Worm (Caenorhabditis elegans): ENCODE data around the gene ocr-1.

The ocr-1 gene

ce11 chrV:10805934-10806333 is 41.8 kb downstream of the ocr-1 start, which contains the start of gene prp-38:
prp-38 (minus strand) TSS chrV:10806034.
- TF ChIP-seq unc-62 (GFP tag; optimal IDR thresholded peaks at IDR 0.05) = no peak

ce11 chrV:10807862-10808327 is 43.7 kb downstream of the ocr-1 start, which contains the start of gene plrg-1:
plrg-1 (minus strand) TSS chrV:10807912.
- TF ChIP-seq unc-62 (GFP tag; optimal IDR thresholded peaks at IDR 0.05) = no peak

DNA sequence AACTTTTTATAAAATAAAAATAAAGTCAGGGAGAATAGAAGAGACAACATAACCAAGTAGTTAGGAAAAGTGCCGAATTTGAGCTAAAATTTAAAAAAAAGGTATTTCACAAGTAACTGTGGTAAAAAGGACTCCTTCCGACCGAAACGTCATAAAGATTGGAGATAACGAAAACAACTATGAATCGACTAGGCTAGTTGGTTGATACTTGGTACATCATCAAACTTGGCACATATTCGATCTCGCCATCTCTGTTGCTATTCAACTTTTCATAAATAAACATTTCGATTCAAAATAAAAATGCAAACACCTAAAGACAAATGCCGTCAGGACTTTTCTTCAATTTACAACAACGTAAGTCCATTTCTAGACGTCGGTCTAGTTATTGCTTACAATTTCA is 47.6 kb downstream of the ocr-1 start, which contains the start of gene C29A12.22:
Gene C29A12.22, plus strand, starts transcription at position 301 of the 400 bp plus-strand sequence.
- TF ChIP-seq unc-62 (GFP tag; optimal IDR thresholded peaks at IDR 0.05) = no peak

DNA sequence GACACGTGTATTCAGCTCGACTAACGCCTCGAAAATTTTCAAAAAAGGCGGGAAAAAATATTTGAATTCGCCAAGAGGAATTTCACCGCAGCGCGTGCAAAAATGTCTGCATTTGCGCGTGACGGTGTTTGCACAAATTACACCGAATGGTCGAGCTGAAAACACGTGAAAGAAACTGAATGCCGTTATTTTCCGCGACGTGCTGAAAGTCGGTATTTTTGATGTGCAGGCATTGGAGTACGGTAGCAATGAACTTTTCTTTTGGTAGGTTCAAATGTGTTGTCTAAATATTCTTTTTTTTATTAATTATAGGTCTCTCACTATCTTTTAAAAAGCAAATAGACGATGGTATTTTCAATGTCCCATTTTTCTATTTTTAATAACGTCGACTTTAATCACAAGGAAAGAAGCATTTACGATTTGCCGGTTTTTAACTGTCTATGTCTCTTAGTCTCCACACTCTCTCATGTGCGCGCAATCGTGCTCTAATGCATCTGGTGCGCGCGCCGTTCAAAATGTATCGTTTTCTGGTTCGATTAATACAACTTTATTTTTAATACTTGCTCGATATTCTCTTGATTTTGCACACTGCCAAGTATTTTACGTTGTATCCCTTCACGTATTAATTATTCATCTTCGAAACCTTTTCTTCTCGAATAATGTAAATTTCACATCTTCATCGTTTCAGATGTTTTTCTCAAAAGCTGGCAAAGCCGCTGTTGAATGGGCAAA is 49.4 kb downstream of the ocr-1 start, which contains the start of the genes C29A12.1 and lig-1:
Gene C29A12.1, minus strand, starts transcription at position 63 of the 732 bp plus-strand sequence.
Gene lig-1, plus strand, starts transcription at position 682 of the 732 bp plus-strand sequence.
- TF ChIP-seq unc-62 (GFP tag; optimal IDR thresholded peaks at IDR 0.05) = no peak

- TF ChIP-seq unc-62 (GFP tag; optimal IDR thresholded peaks at IDR 0.05) = no peak
These were observed 50.2 kb downstream of the ocr-1 start for ce11 chrV:10814333-10814732.

DNA sequence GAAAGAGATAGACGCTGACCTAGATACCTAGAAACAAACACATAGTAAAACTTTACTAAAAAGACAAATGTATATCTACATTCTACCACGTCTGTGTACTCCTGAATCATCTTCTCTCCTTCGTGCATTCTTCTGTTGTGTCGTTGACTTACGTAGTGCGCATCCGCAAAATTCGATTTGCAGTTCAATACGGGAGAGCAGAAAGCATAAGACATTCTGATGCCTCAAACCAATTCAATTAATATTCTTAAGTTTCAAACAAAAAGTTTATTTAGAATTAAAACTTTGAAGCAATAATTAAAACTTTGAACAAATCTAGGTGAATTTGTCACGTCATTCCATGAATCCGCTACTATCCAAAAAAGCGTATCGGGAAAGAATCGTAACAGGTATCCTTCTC is 52.7 kb downstream of the ocr-1 start:
- TF ChIP-seq unc-62 (GFP tag; optimal IDR thresholded peaks at IDR 0.05) = no peak

Measured in whole organism, dauer.